Worm (Caenorhabditis elegans) whole organism, L2 larva: Measurements from ENCODE around the gene hhat-1.

Source experiments
- aly-2 ChIP-seq: fragments of 150-350 bp; optimal IDR thresholded peaks from 2 replicates; lab custom pipeline; 2014; ENCODE audit warnings: missing biosample characterization, missing genetic modification characterization
- lin-11 ChIP-seq: fragments of 150-350 bp; sonication (generic microtip); optimal IDR thresholded peaks from 2 replicates; lab custom pipeline; 2014; ENCODE audit warnings: missing biosample characterization, missing genetic modification characterization, inconsistent platforms, mixed read lengths
- unc-39 ChIP-seq: fragments of 150-350 bp; optimal IDR thresholded peaks from 2 replicates; lab custom pipeline; 2014; ENCODE audit warnings: missing biosample characterization, missing genetic modification characterization
- unc-62 ChIP-seq: fragments of 150-350 bp; optimal IDR thresholded peaks from 2 replicates; lab custom pipeline; 2014; ENCODE audit warnings: missing biosample characterization, missing genetic modification reagents, missing genetic modification characterization

DNA sequence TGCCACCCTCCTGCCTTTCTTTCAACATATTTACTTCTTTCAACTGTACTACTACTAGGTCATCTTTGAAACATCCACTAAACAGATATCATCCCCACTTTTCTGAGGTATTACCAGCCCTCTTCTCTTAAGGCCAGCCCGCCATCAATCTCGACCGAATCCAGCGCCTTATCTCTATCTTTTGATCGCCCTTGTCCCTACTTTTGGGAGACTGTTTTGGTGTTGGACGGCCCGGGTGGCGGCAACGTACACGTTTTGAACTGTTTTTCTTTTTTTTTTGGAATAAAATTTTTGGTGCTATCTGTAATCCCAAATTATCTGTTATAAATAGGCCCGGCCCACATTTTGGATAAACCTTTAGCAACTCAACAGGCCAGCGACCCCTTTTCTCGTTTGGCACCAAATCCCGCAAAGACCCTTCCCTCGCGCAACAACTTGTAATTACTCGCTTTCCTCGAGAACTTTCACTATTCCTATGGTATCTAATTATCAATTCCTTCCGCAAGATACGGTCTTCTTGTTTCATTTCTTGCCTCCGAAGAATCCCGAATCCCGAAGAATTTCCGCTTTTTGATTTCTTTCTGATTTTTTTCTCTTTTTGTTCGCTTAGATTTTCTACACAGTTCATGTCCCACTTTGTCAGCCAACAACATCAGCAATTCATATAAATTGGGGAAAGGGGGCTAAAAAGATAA lies 25.1 kb downstream of the hhat-1 start:
- no peak for TF ChIP-seq lin-11 (tag; lab: Kevin White, UChicago)
- no peak for TF ChIP-seq aly-2 (tag; lab: Kevin White, UChicago)
- TF ChIP-seq unc-62 (GFP tag; lab: Kevin White, UChicago), result no peak
- TF ChIP-seq unc-39 (tag; lab: Kevin White, UChicago), result no peak
